Worm (Caenorhabditis elegans) whole organism, L1 larva: ENCODE results near the gene mxl-2.

Experiments used
- C04F5.9 ChIP-seq: sonication (generic microtip); optimal IDR thresholded peaks from 2 replicates; lab custom pipeline; 2016; ENCODE audit warnings: missing genetic modification characterization, missing compliant biosample characterization
- C16A3.4 ChIP-seq: fragments of 150-350 bp; optimal IDR thresholded peaks from 2 replicates; lab custom pipeline; 2014; ENCODE audit warnings: missing biosample characterization, missing genetic modification characterization
- Y116A8C.19 ChIP-seq: sonication (generic microtip); optimal IDR thresholded peaks from 2 replicates; lab custom pipeline; 2016; ENCODE audit warnings: missing compliant biosample characterization, missing genetic modification characterization, borderline replicate concordance
- aha-1 ChIP-seq: fragments of 150-350 bp; optimal IDR thresholded peaks from 2 replicates; lab custom pipeline; 2014; ENCODE audit warnings: missing biosample characterization, missing genetic modification characterization
- ama-1 ChIP-seq: fragments of 150-350 bp; optimal IDR thresholded peaks from 2 replicates; lab custom pipeline; 2014
- blmp-1 ChIP-seq: fragments of 150-350 bp; optimal IDR thresholded peaks from 2 replicates; lab custom pipeline; 2014; ENCODE audit warnings: missing biosample characterization, missing genetic modification characterization
- ceh-8 ChIP-seq: fragments of 200-800 bp; sonication (Bioruptor generic); optimal IDR thresholded peaks from 2 replicates; lab custom pipeline; 2018; ENCODE audit warnings: mild to moderate bottlenecking, missing genetic modification characterization, moderate library complexity, missing compliant biosample characterization
- ceh-82 ChIP-seq, 3 experiments: fragments of 150-350 bp in 1 of 3; sonication (generic microtip) in 2 of 3; optimal IDR thresholded peaks; 2 replicates each; lab custom pipeline; 2014 to 2017; ENCODE audit warnings: missing biosample characterization in 3 of 3, missing genetic modification characterization in 3 of 3
- dpl-1 ChIP-seq, 3 experiments: fragments of 150-350 bp in 2 of 3; sonication (generic microtip) in 1 of 3; optimal IDR thresholded peaks; 2 replicates each; lab custom pipeline; 2014 to 2017; ENCODE audit warnings: missing biosample characterization in 3 of 3, missing genetic modification characterization in 3 of 3, missing genetic modification reagents in 3 of 3
- efl-1 ChIP-seq, 4 experiments: fragments of 150-350 bp; optimal IDR thresholded peaks in 3 of 4; peaks in 1 of 4; 1 replicate in 1 of 4; 2 replicates in 3 of 4; lab custom pipeline; 2014; ENCODE audit warnings: missing biosample characterization in 2 of 4, missing genetic modification characterization in 2 of 4, missing genetic modification reagents in 2 of 4
- elt-2 ChIP-seq: sonication (generic microtip); optimal IDR thresholded peaks from 2 replicates; lab custom pipeline; 2016; ENCODE audit warnings: missing genetic modification characterization, mild to moderate bottlenecking, inconsistent platforms, missing compliant biosample characterization, missing genetic modification reagents
- fkh-10 ChIP-seq: sonication (generic microtip); optimal IDR thresholded peaks from 2 replicates; lab custom pipeline; 2017; ENCODE audit warnings: missing biosample characterization, missing genetic modification reagents, missing genetic modification characterization
- grh-1 ChIP-seq: fragments of 200-800 bp; sonication (Bioruptor generic); IDR thresholded peaks from 2 replicates; pipeline ENCODE4 v1.3.6; 2022; ENCODE audit warnings: missing genetic modification reagents, missing genetic modification characterization, missing compliant biosample characterization
- hlh-4 ChIP-seq: sonication (generic microtip); optimal IDR thresholded peaks from 2 replicates; lab custom pipeline; 2016; ENCODE audit warnings: mild to moderate bottlenecking, missing genetic modification characterization, missing compliant biosample characterization
- irx-1 ChIP-seq: sonication (generic microtip); optimal IDR thresholded peaks from 2 replicates; lab custom pipeline; 2016; ENCODE audit warnings: missing genetic modification characterization, missing compliant biosample characterization
- jun-1 ChIP-seq: fragments of 150-350 bp; optimal IDR thresholded peaks from 2 replicates; lab custom pipeline; 2014; ENCODE audit warnings: missing biosample characterization, missing genetic modification reagents, missing genetic modification characterization
- lin-14 ChIP-seq: fragments of 200-800 bp; sonication (Bioruptor generic); optimal IDR thresholded peaks from 2 replicates; lab custom pipeline; 2018; ENCODE audit warnings: mild to moderate bottlenecking, missing genetic modification characterization, moderate library complexity, missing compliant biosample characterization
- lin-15B ChIP-seq: fragments of 150-350 bp; sonication (generic microtip); optimal IDR thresholded peaks from 3 replicates; lab custom pipeline; 2014; ENCODE audit warnings: missing biosample characterization, missing genetic modification characterization
- lin-35 ChIP-seq, 2 experiments: fragments of 150-350 bp; optimal IDR thresholded peaks; 2 replicates each; lab custom pipeline; 2014; ENCODE audit warnings: missing biosample characterization in 2 of 2, missing genetic modification characterization in 2 of 2, missing genetic modification reagents in 2 of 2
- lir-3 ChIP-seq: sonication (generic microtip); optimal IDR thresholded peaks from 2 replicates; lab custom pipeline; 2016; ENCODE audit warnings: mild to moderate bottlenecking, missing genetic modification characterization, moderate library complexity, missing compliant biosample characterization; ENCODE audit not compliant: poor library complexity
- lsy-2 ChIP-seq, 2 experiments: fragments of 150-350 bp; optimal IDR thresholded peaks; 2 replicates each; lab custom pipeline; 2014; ENCODE audit warnings: missing biosample characterization in 2 of 2, missing genetic modification characterization in 2 of 2
- mab-9 ChIP-seq: fragments of 200-800 bp; sonication (Bioruptor generic); IDR thresholded peaks from 2 replicates; pipeline ENCODE4 v1.3.6; 2022; ENCODE audit warnings: missing genetic modification reagents, missing genetic modification characterization, missing compliant biosample characterization
- nhr-11 ChIP-seq: fragments of 150-350 bp; optimal IDR thresholded peaks from 2 replicates; lab custom pipeline; 2014; ENCODE audit warnings: missing biosample characterization, missing genetic modification characterization
- nhr-47 ChIP-seq: sonication (generic microtip); optimal IDR thresholded peaks from 2 replicates; lab custom pipeline; 2016; ENCODE audit warnings: mild to moderate bottlenecking, missing genetic modification characterization, moderate library complexity, missing compliant biosample characterization
- nhr-71 ChIP-seq: sonication (generic microtip); optimal IDR thresholded peaks from 2 replicates; lab custom pipeline; 2016; ENCODE audit warnings: mild to moderate bottlenecking, missing genetic modification characterization, moderate library complexity, missing compliant biosample characterization
- nhr-76 ChIP-seq: sonication (generic microtip); optimal IDR thresholded peaks from 2 replicates; lab custom pipeline; 2017; ENCODE audit warnings: missing biosample characterization, missing genetic modification characterization
- nhr-85 ChIP-seq: sonication (generic microtip); peaks from one replicate; lab custom pipeline; 2016; ENCODE audit warnings: missing genetic modification characterization, inconsistent platforms, missing compliant biosample characterization
- pax-3 ChIP-seq: fragments of 200-800 bp; sonication (Bioruptor generic); optimal IDR thresholded peaks from 2 replicates; lab custom pipeline; 2018; ENCODE audit warnings: mild to moderate bottlenecking, missing genetic modification characterization, moderate library complexity, missing compliant biosample characterization
- skn-1 ChIP-seq: fragments of 150-350 bp; optimal IDR thresholded peaks from 2 replicates; lab custom pipeline; 2014; ENCODE audit warnings: missing biosample characterization, missing genetic modification characterization
- snpc-4 ChIP-seq: fragments of 150-350 bp; optimal IDR thresholded peaks from 2 replicates; lab custom pipeline; 2014; ENCODE audit warnings: missing biosample characterization, missing genetic modification characterization
- snu-23 ChIP-seq: sonication (generic microtip); optimal IDR thresholded peaks from 2 replicates; lab custom pipeline; 2016; ENCODE audit warnings: missing genetic modification characterization, missing compliant biosample characterization
- sptf-1 ChIP-seq: fragments of 150-350 bp; optimal IDR thresholded peaks from 2 replicates; lab custom pipeline; 2014; ENCODE audit warnings: missing biosample characterization, missing genetic modification characterization
- swsn-7 ChIP-seq: sonication (generic microtip); optimal IDR thresholded peaks from 2 replicates; lab custom pipeline; 2016; ENCODE audit warnings: missing genetic modification characterization, missing compliant biosample characterization
- tbx-2 ChIP-seq: sonication (generic microtip); optimal IDR thresholded peaks from 2 replicates; lab custom pipeline; 2016; ENCODE audit warnings: missing genetic modification characterization, missing compliant biosample characterization
- unc-130 ChIP-seq: fragments of 150-350 bp; optimal IDR thresholded peaks from 2 replicates; lab custom pipeline; 2017; ENCODE audit warnings: missing biosample characterization, missing genetic modification characterization, inconsistent platforms
- unc-98 ChIP-seq: fragments of 200-800 bp; sonication (Bioruptor generic); IDR thresholded peaks from 2 replicates; pipeline ENCODE4 v1.3.6; 2022; ENCODE audit warnings: missing genetic modification characterization, missing compliant biosample characterization
- xbp-1 ChIP-seq: sonication (generic microtip); optimal IDR thresholded peaks from 2 replicates; lab custom pipeline; 2016; ENCODE audit warnings: missing genetic modification characterization, missing compliant biosample characterization
- zip-4 ChIP-seq: fragments of 200-800 bp; sonication (Bioruptor generic); optimal IDR thresholded peaks from 2 replicates; lab custom pipeline; 2018; ENCODE audit warnings: mild to moderate bottlenecking, missing genetic modification characterization, moderate library complexity, missing compliant biosample characterization
- ztf-11 ChIP-seq, 2 experiments: sonication (generic microtip); optimal IDR thresholded peaks; 2 replicates each; lab custom pipeline; 2016 to 2017; ENCODE audit warnings: missing genetic modification characterization in 2 of 2, missing biosample characterization in 1 of 2, missing compliant biosample characterization in 1 of 2

Gene mxl-2

ce11 chrIII:188426-188888 is 526 bp upstream of the mxl-2 start, which contains the start of gene ubc-20:
Gene ubc-20 (plus strand): TSS chrIII:188838.
- TF ChIP-seq irx-1 (tag; lab: Kevin White, UChicago) (peak; percentile 38), xbp-1 (tag; lab: Kevin White, UChicago) (peak; percentile 7), swsn-7 (tag; lab: Kevin White, UChicago) (peak; percentile 3), blmp-1 (peak; percentile 12), lin-15B (no peak), nhr-11 (tag; lab: Kevin White, UChicago) (no peak), fkh-10 (GFP tag; lab: Kevin White, UChicago) (no peak), zip-4 (GFP tag; lab: Kevin White, UChicago) (no peak), tbx-2 (tag; lab: Kevin White, UChicago) (peak; percentile 22), nhr-76 (tag; lab: Kevin White, UChicago) (no peak), nhr-47 (tag; lab: Kevin White, UChicago) (peak; percentile 39), nhr-71 (tag; lab: Kevin White, UChicago) (peak; percentile 38), skn-1 (tag; lab: Kevin White, UChicago) (peak; percentile 74), aha-1 (tag; lab: Kevin White, UChicago) (no peak), unc-98 (GFP tag; lab: Robert Waterston, UW) (no peak), ceh-82 (tag; optimal IDR thresholded peaks at IDR 0.05; lab: Kevin White, UChicago) (no peak), jun-1 (tag; lab: Kevin White, UChicago) (no peak), efl-1 (optimal IDR thresholded peaks at IDR 0.05; lab: Kevin White, UChicago) (peak; percentile 12 to 39), efl-1 (GFP tag; optimal IDR thresholded peaks at IDR 0.05 in 1 of 2; lab: Kevin White, UChicago) (peak; percentile 20 to 34), lin-14 (GFP tag; lab: Kevin White, UChicago) (no peak), lir-3 (no peak), dpl-1 (GFP tag; optimal IDR thresholded peaks at IDR 0.05; lab: Kevin White, UChicago) (peak in 2 of 3 experiments; percentile 24 to 50), unc-130 (tag; lab: Kevin White, UChicago) (no peak), C16A3.4 (peak; percentile 22), snu-23 (peak; percentile 48), lsy-2 (tag; optimal IDR thresholded peaks at IDR 0.05; lab: Kevin White, UChicago) (peak; percentile 21 to 57), lin-35 (GFP tag; optimal IDR thresholded peaks at IDR 0.05; lab: Kevin White, UChicago) (peak; percentile 17 to 61), nhr-85 (peak; percentile 75), C04F5.9 (tag; lab: Kevin White, UChicago) (no peak)

- TF ChIP-seq efl-1 (optimal IDR thresholded peaks at IDR 0.05; lab: Kevin White, UChicago) (no peak), efl-1 (GFP tag; optimal IDR thresholded peaks at IDR 0.05 in 1 of 2; lab: Kevin White, UChicago) (peak in 1 of 2 experiments; percentile 64), ama-1 (lab: Kevin White, UChicago) (no peak)
These were observed 3.6 kb downstream of the mxl-2 start for ce11 chrIII:184335-184734.

- TF ChIP-seq elt-2 (tag; lab: Kevin White, UChicago) (peak; percentile 39), lin-15B (no peak)
These were observed 4.9 kb downstream of the mxl-2 start for ce11 chrIII:183072-183471.

- no peak for TF ChIP-seq nhr-76 (tag; lab: Kevin White, UChicago)
- TF ChIP-seq jun-1 (tag; lab: Kevin White, UChicago): no peak
- no peak for TF ChIP-seq xbp-1 (tag; lab: Kevin White, UChicago)
- no peak for TF ChIP-seq sptf-1
These were observed 5.9 kb downstream of the mxl-2 start, which contains the start of gene F40G9.15 for ce11 chrIII:182080-182479. Gene F40G9.15 (plus strand): TSS chrIII:182380.

- TF ChIP-seq Y116A8C.19 (no peak), xbp-1 (tag; lab: Kevin White, UChicago) (no peak), ceh-8 (GFP tag; lab: Kevin White, UChicago) (no peak), C04F5.9 (tag; lab: Kevin White, UChicago) (no peak), jun-1 (tag; lab: Kevin White, UChicago) (no peak), zip-4 (GFP tag; lab: Kevin White, UChicago) (no peak), snpc-4 (tag; lab: Kevin White, UChicago) (no peak), ama-1 (lab: Kevin White, UChicago) (no peak), grh-1 (GFP tag; lab: Robert Waterston, UW) (no peak), mab-9 (GFP tag; lab: Robert Waterston, UW) (no peak), tbx-2 (tag; lab: Kevin White, UChicago) (no peak), lin-15B (no peak), pax-3 (tag; lab: Kevin White, UChicago) (no peak), ztf-11 (tag; optimal IDR thresholded peaks at IDR 0.05; lab: Kevin White, UChicago) (no peak), hlh-4 (no peak)
These were observed 7.0 kb downstream of the mxl-2 start, which contains the start of gene F40G9.5 for ce11 chrIII:180963-181362. Gene F40G9.5 (plus strand): TSS chrIII:181263.
